Worm (Caenorhabditis elegans) whole organism, L3 larva: ENCODE data around the gene M7.7.

ENCODE experiments used
- R02D3.7 ChIP-seq: fragments of 150-350 bp; optimal IDR thresholded peaks from 2 replicates; lab custom pipeline; 2014; ENCODE audit warnings: missing biosample characterization, missing genetic modification characterization
- ZK546.5 ChIP-seq: sonication (generic microtip); optimal IDR thresholded peaks from 2 replicates; lab custom pipeline; 2017; ENCODE audit warnings: missing biosample characterization, missing genetic modification characterization
- aly-2 ChIP-seq: fragments of 150-350 bp; optimal IDR thresholded peaks from 2 replicates; lab custom pipeline; 2014; ENCODE audit warnings: missing biosample characterization, missing genetic modification characterization
- ama-1 ChIP-seq: fragments of 150-350 bp; optimal IDR thresholded peaks from 2 replicates; lab custom pipeline; 2018
- ceh-16 ChIP-seq: sonication (generic microtip); optimal IDR thresholded peaks from 2 replicates; lab custom pipeline; 2017; ENCODE audit warnings: missing biosample characterization, missing genetic modification characterization
- ceh-28 ChIP-seq: fragments of 150-350 bp; optimal IDR thresholded peaks from 2 replicates; lab custom pipeline; 2014; ENCODE audit warnings: missing biosample characterization, missing genetic modification reagents, missing genetic modification characterization
- ceh-9 ChIP-seq: sonication (generic microtip); optimal IDR thresholded peaks from 2 replicates; lab custom pipeline; 2018; ENCODE audit warnings: missing biosample characterization, missing genetic modification characterization
- egl-5 ChIP-seq: fragments of 150-350 bp; optimal IDR thresholded peaks from 2 replicates; lab custom pipeline; 2017; ENCODE audit warnings: missing biosample characterization, missing genetic modification reagents, missing genetic modification characterization, inconsistent platforms
- elt-2 ChIP-seq: sonication (generic microtip); optimal IDR thresholded peaks from 2 replicates; lab custom pipeline; 2016; ENCODE audit warnings: missing genetic modification reagents, mild to moderate bottlenecking, missing genetic modification characterization, missing compliant biosample characterization
- elt-3 ChIP-seq, 3 experiments: fragments of 150-350 bp in 1 of 3; sonication (generic microtip) in 2 of 3; optimal IDR thresholded peaks; 2 replicates in 2 of 3; 4 replicates in 1 of 3; lab custom pipeline; 2014 to 2017; ENCODE audit warnings: missing biosample characterization in 3 of 3, missing genetic modification characterization in 3 of 3
- eor-1 ChIP-seq, 2 experiments: fragments of 150-350 bp; optimal IDR thresholded peaks; 2 replicates each; lab custom pipeline; 2014 to 2018; ENCODE audit warnings: missing biosample characterization in 2 of 2, missing genetic modification characterization in 2 of 2
- fkh-10 ChIP-seq: sonication (generic microtip); optimal IDR thresholded peaks from 2 replicates; lab custom pipeline; 2017; ENCODE audit warnings: missing biosample characterization, missing genetic modification reagents, missing genetic modification characterization
- fkh-2 ChIP-seq: fragments of 150-350 bp; optimal IDR thresholded peaks from 2 replicates; lab custom pipeline; 2014; ENCODE audit warnings: missing biosample characterization, missing genetic modification reagents, missing genetic modification characterization
- hmg-11 ChIP-seq: sonication (generic microtip); optimal IDR thresholded peaks from 2 replicates; lab custom pipeline; 2016; ENCODE audit warnings: missing genetic modification characterization, missing compliant biosample characterization
- jun-1 ChIP-seq: fragments of 150-350 bp; optimal IDR thresholded peaks from 2 replicates; lab custom pipeline; 2014; ENCODE audit warnings: missing biosample characterization, missing genetic modification reagents, missing genetic modification characterization
- lin-15B ChIP-seq: fragments of 150-350 bp; optimal IDR thresholded peaks from 2 replicates; lab custom pipeline; 2014; ENCODE audit warnings: missing biosample characterization, missing genetic modification characterization
- lin-39 ChIP-seq: fragments of 150-350 bp; optimal IDR thresholded peaks from 2 replicates; lab custom pipeline; 2018; ENCODE audit warnings: missing biosample characterization, missing genetic modification reagents, missing genetic modification characterization
- lsy-12 ChIP-seq: sonication (generic microtip); optimal IDR thresholded peaks from 2 replicates; lab custom pipeline; 2016; ENCODE audit warnings: mild to moderate bottlenecking, missing genetic modification characterization, missing compliant biosample characterization
- mdl-1 ChIP-seq: fragments of 150-350 bp; optimal IDR thresholded peaks from 2 replicates; lab custom pipeline; 2014; ENCODE audit warnings: missing biosample characterization, missing genetic modification characterization
- mml-1 ChIP-seq: fragments of 150-350 bp; sonication (generic microtip); optimal IDR thresholded peaks from 3 replicates; lab custom pipeline; 2014; ENCODE audit warnings: missing biosample characterization, missing genetic modification characterization
- nfya-1 ChIP-seq: sonication (generic microtip); optimal IDR thresholded peaks from 2 replicates; lab custom pipeline; 2017; ENCODE audit warnings: missing genetic modification characterization, mild to moderate bottlenecking, missing compliant biosample characterization, antibody characterized with exemption, moderate library complexity; ENCODE audit not compliant: insufficient read depth
- nhr-11 ChIP-seq: fragments of 150-350 bp; optimal IDR thresholded peaks from 2 replicates; lab custom pipeline; 2014; ENCODE audit warnings: missing biosample characterization, missing genetic modification characterization
- nhr-12 ChIP-seq: fragments of 150-350 bp; optimal IDR thresholded peaks from 2 replicates; lab custom pipeline; 2014; ENCODE audit warnings: missing biosample characterization, missing genetic modification characterization
- nhr-23 ChIP-seq: fragments of 150-350 bp; optimal IDR thresholded peaks from 2 replicates; lab custom pipeline; 2014; ENCODE audit warnings: missing biosample characterization, missing genetic modification reagents, missing genetic modification characterization
- nhr-237 ChIP-seq: fragments of 150-350 bp; optimal IDR thresholded peaks from 2 replicates; lab custom pipeline; 2014; ENCODE audit warnings: missing biosample characterization, missing genetic modification characterization
- nhr-25 ChIP-seq: sonication (generic microtip); optimal IDR thresholded peaks from 2 replicates; lab custom pipeline; 2017; ENCODE audit warnings: missing biosample characterization, missing genetic modification characterization
- nhr-28 ChIP-seq: fragments of 150-350 bp; optimal IDR thresholded peaks from 2 replicates; lab custom pipeline; 2014; ENCODE audit warnings: missing biosample characterization, missing genetic modification characterization
- nhr-43 ChIP-seq: sonication (generic microtip); optimal IDR thresholded peaks from 2 replicates; lab custom pipeline; 2016; ENCODE audit warnings: mild to moderate bottlenecking, missing genetic modification characterization, missing compliant biosample characterization; ENCODE audit not compliant: poor library complexity, severe bottlenecking
- nhr-76 ChIP-seq: fragments of 150-350 bp; sonication (generic microtip); optimal IDR thresholded peaks from 5 replicates; lab custom pipeline; 2014; ENCODE audit warnings: missing biosample characterization, missing genetic modification characterization
- nhr-77 ChIP-seq: fragments of 150-350 bp; optimal IDR thresholded peaks from 2 replicates; lab custom pipeline; 2014; ENCODE audit warnings: missing biosample characterization, missing genetic modification characterization
- pha-4 ChIP-seq: fragments of 150-350 bp; optimal IDR thresholded peaks from 2 replicates; lab custom pipeline; 2014; ENCODE audit warnings: missing biosample characterization, missing genetic modification reagents, missing genetic modification characterization
- skn-1 ChIP-seq: fragments of 150-350 bp; optimal IDR thresholded peaks from 2 replicates; lab custom pipeline; 2014; ENCODE audit warnings: missing biosample characterization, missing genetic modification characterization
- snpc-4 ChIP-seq: fragments of 150-350 bp; optimal IDR thresholded peaks from 2 replicates; lab custom pipeline; 2014; ENCODE audit warnings: missing biosample characterization, missing genetic modification characterization
- tbx-2 ChIP-seq: sonication (generic microtip); optimal IDR thresholded peaks from 2 replicates; lab custom pipeline; 2016; ENCODE audit warnings: mild to moderate bottlenecking, missing genetic modification characterization, missing compliant biosample characterization
- unc-39 ChIP-seq: sonication (generic microtip); optimal IDR thresholded peaks from 4 replicates; lab custom pipeline; 2017; ENCODE audit warnings: missing biosample characterization, missing genetic modification characterization
- unc-62 ChIP-seq: fragments of 150-350 bp; sonication (generic microtip); optimal IDR thresholded peaks from 4 replicates; lab custom pipeline; 2014; ENCODE audit warnings: missing biosample characterization, missing genetic modification reagents, missing genetic modification characterization
- zag-1 ChIP-seq: fragments of 150-350 bp; optimal IDR thresholded peaks from 2 replicates; lab custom pipeline; 2014; ENCODE audit warnings: missing biosample characterization, missing genetic modification characterization
- ztf-4 ChIP-seq: fragments of 150-350 bp; optimal IDR thresholded peaks from 2 replicates; lab custom pipeline; 2014; ENCODE audit warnings: missing biosample characterization, missing genetic modification characterization

The M7.7 gene

ce11 chrIV:11068314-11068713 is 21.3 kb upstream of the M7.7 start (continued):
- TF ChIP-seq fkh-2 (tag; lab: Kevin White, UChicago), result no peak
- no peak for TF ChIP-seq nhr-25 (tag; lab: Kevin White, UChicago)

- TF ChIP-seq nhr-43 (tag; lab: Kevin White, UChicago) (peak; percentile 49), nhr-237 (peak; percentile 91)
These were observed 18.7 kb upstream of the M7.7 start for ce11 chrIV:11070895-11071294.

ce11 chrIV:11078482-11078881 is 11.1 kb upstream of the M7.7 start, which contains the start of gene Y5F2A.4:
Y5F2A.4 (minus strand) TSS chrIV:11078582.
- no peak for TF ChIP-seq lin-15B (tag; lab: Kevin White, UChicago)
- no peak for TF ChIP-seq ceh-16
- TF ChIP-seq unc-39, result no peak
- no peak for TF ChIP-seq nhr-25 (tag; lab: Kevin White, UChicago)
- TF ChIP-seq fkh-10, result no peak
- no peak for TF ChIP-seq nhr-77 (tag; lab: Kevin White, UChicago)
- TF ChIP-seq hmg-11 (tag; lab: Kevin White, UChicago), result no peak
- TF ChIP-seq nhr-76 (tag; lab: Kevin White, UChicago), result no peak
- no peak for TF ChIP-seq nhr-23
- no peak for TF ChIP-seq nhr-28 (tag; lab: Kevin White, UChicago)
- no peak for TF ChIP-seq fkh-2 (tag; lab: Kevin White, UChicago)
- TF ChIP-seq nhr-11 (tag; lab: Kevin White, UChicago), result no peak
- no peak for TF ChIP-seq nhr-43 (tag; lab: Kevin White, UChicago)
- TF ChIP-seq elt-3 (tag; optimal IDR thresholded peaks at IDR 0.05; lab: Kevin White, UChicago), result no peak
- TF ChIP-seq jun-1, result no peak
- TF ChIP-seq ztf-4 (tag; lab: Kevin White, UChicago), result no peak
- TF ChIP-seq mdl-1 (tag; lab: Kevin White, UChicago), result no peak
- no peak for TF ChIP-seq lin-39 (tag; lab: Kevin White, UChicago)

- no peak for TF ChIP-seq nfya-1 (tag; lab: Kevin White, UChicago)
- TF ChIP-seq lsy-12 (tag; lab: Kevin White, UChicago), result peak; percentile 18
- TF ChIP-seq ama-1 (lab: Kevin White, UChicago), result peak; percentile 94
- peak; percentile 13 for TF ChIP-seq pha-4 (tag; lab: Kevin White, UChicago)
These were observed 8.8 kb upstream of the M7.7 start, which contains the start of gene atg-7 for ce11 chrIV:11080823-11081285. atg-7 (minus strand) TSS chrIV:11081055.

ce11 chrIV:11082153-11082552 is 7.5 kb upstream of the M7.7 start, which contains the start of gene let-70:
let-70 (minus strand) TSS chrIV:11082253.
- TF ChIP-seq mml-1 (tag; lab: Kevin White, UChicago) (no peak), eor-1 (tag; optimal IDR thresholded peaks at IDR 0.05; lab: Kevin White, UChicago) (no peak), jun-1 (no peak), ama-1 (lab: Kevin White, UChicago) (no peak), pha-4 (tag; lab: Kevin White, UChicago) (no peak), hmg-11 (tag; lab: Kevin White, UChicago) (no peak), ceh-28 (tag; lab: Kevin White, UChicago) (no peak), nhr-43 (tag; lab: Kevin White, UChicago) (no peak), nhr-12 (tag; lab: Kevin White, UChicago) (no peak), lin-39 (tag; lab: Kevin White, UChicago) (no peak)
- TF ChIP-seq, all 47 proteins: peak for 0

ce11 chrIV:11082789-11083235 is 6.8 kb upstream of the M7.7 start:
- TF ChIP-seq ama-1 (lab: Kevin White, UChicago) (peak; percentile 89), mml-1 (tag; lab: Kevin White, UChicago) (no peak), zag-1 (tag; lab: Kevin White, UChicago) (peak; percentile 91), snpc-4 (peak; percentile 55), ZK546.5 (tag; lab: Kevin White, UChicago) (peak; percentile 16), mdl-1 (tag; lab: Kevin White, UChicago) (peak; percentile 13), aly-2 (tag; lab: Kevin White, UChicago) (no peak), lin-15B (tag; lab: Kevin White, UChicago) (peak; percentile 83), ceh-9 (no peak), fkh-2 (tag; lab: Kevin White, UChicago) (peak; percentile 37), nhr-28 (tag; lab: Kevin White, UChicago) (no peak), tbx-2 (tag; lab: Kevin White, UChicago) (peak; percentile 86), elt-2 (tag; lab: Kevin White, UChicago) (peak; percentile 80), skn-1 (tag; lab: Kevin White, UChicago) (peak; percentile 80), egl-5 (tag; lab: Kevin White, UChicago) (peak; percentile 96), elt-3 (tag; optimal IDR thresholded peaks at IDR 0.05; lab: Kevin White, UChicago) (peak in 1 of 3 experiments; percentile 1), nhr-11 (tag; lab: Kevin White, UChicago) (peak; percentile 83), R02D3.7 (tag; lab: Kevin White, UChicago) (peak; percentile 74), nhr-76 (tag; lab: Kevin White, UChicago) (peak; percentile 54), lin-39 (tag; lab: Kevin White, UChicago) (peak; percentile 91), eor-1 (tag; optimal IDR thresholded peaks at IDR 0.05; lab: Kevin White, UChicago) (no peak), ceh-16 (no peak), ceh-28 (tag; lab: Kevin White, UChicago) (peak; percentile 96), lsy-12 (tag; lab: Kevin White, UChicago) (peak; percentile 88), pha-4 (tag; lab: Kevin White, UChicago) (peak; percentile 88), ztf-4 (tag; lab: Kevin White, UChicago) (peak; percentile 20), nhr-25 (tag; lab: Kevin White, UChicago) (peak; percentile 96), nhr-23 (peak; percentile 92), unc-62 (peak; percentile 90)
